Worm (Caenorhabditis elegans): ENCODE data around the gene fbxa-215.

fbxa-215 gene

ce11 chrIV:13703828-13704425 lies 37.2 kb upstream of the fbxa-215 start, which contains the start of gene tlp-1 (continued):
- TF ChIP-seq tra-1 (GFP tag; IDR thresholded peaks at IDR 0.05) (0 out of 2 replicates have a peak, but pooled peaks have one; percentile 49), dmd-9 (GFP tag; IDR thresholded peaks at IDR 0.05) (no peak), mes-2 (tag; optimal IDR thresholded peaks at IDR 0.05; ENCODE audit: poor library complexity, severe bottlenecking) (no peak), ceh-44 (GFP tag; IDR thresholded peaks at IDR 0.05) (no peak), F26F4.8 (GFP tag; conservative IDR thresholded peaks at IDR 0.05) (no peak), sdz-12 (GFP tag; optimal IDR thresholded peaks at IDR 0.05) (no peak), unc-39 (tag; optimal IDR thresholded peaks at IDR 0.05) (no peak), fkh-10 (GFP tag; optimal IDR thresholded peaks at IDR 0.05) (no peak)

- TF ChIP-seq R02D3.7 (tag; optimal IDR thresholded peaks at IDR 0.05) (no peak), snpc-1.2 (GFP tag; IDR thresholded peaks at IDR 0.05) (no peak), ceh-20 (GFP tag; IDR thresholded peaks at IDR 0.05) (peak; percentile 11; the same call in 1 of the 2 replicates), aha-1 (tag) (peak; percentile 51), hlh-11 (tag; optimal IDR thresholded peaks at IDR 0.05) (peak; percentile 7), unc-62 (GFP tag; optimal IDR thresholded peaks at IDR 0.05 in 1 of 2) (peak in 1 of 2 experiments; percentile 96), unc-62 (tag; optimal IDR thresholded peaks at IDR 0.05) (no peak), F44E2.7 (GFP tag; IDR thresholded peaks at IDR 0.05) (no peak), ama-1 (optimal IDR thresholded peaks at IDR 0.05) (peak; percentile 11)
Observed at ce11 chrIV:13702681-13703080, 36.0 kb upstream of the fbxa-215 start.

ce11 chrIV:13701472-13701871 lies 34.8 kb upstream of the fbxa-215 start:
- TF ChIP-seq ztf-7 (tag; optimal IDR thresholded peaks at IDR 0.05) = peak; percentile 54
- TF ChIP-seq set-16 (GFP tag; IDR thresholded peaks at IDR 0.05) = no peak
- no peak for TF ChIP-seq nhr-42 (GFP tag; IDR thresholded peaks at IDR 0.05)
- no peak for TF ChIP-seq ceh-32 (tag; optimal IDR thresholded peaks at IDR 0.05; ENCODE audit: poor library complexity)
- TF ChIP-seq spr-3 (GFP tag; optimal IDR thresholded peaks at IDR 0.05) = no peak
- peak; percentile 86 for TF ChIP-seq lim-7 (GFP tag; IDR thresholded peaks at IDR 0.05)
- no peak for TF ChIP-seq cey-2 (tag; optimal IDR thresholded peaks at IDR 0.05; ENCODE audit: borderline replicate concordance, insufficient read depth)
- no peak for TF ChIP-seq rbr-2 (tag; optimal IDR thresholded peaks at IDR 0.05)
- no peak for TF ChIP-seq dpl-1 (GFP tag; optimal IDR thresholded peaks at IDR 0.05)
- no peak for TF ChIP-seq mxl-2 (GFP tag; conservative IDR thresholded peaks at IDR 0.05)
- TF ChIP-seq dmd-9 (GFP tag; IDR thresholded peaks at IDR 0.05) = no peak
- no peak for TF ChIP-seq gei-8 (GFP tag; optimal IDR thresholded peaks at IDR 0.05)
- TF ChIP-seq F26F4.8 (GFP tag; conservative IDR thresholded peaks at IDR 0.05) = no peak
- no peak for TF ChIP-seq attf-4 (tag; optimal IDR thresholded peaks at IDR 0.05)
- no peak for TF ChIP-seq skn-1 (tag; optimal IDR thresholded peaks at IDR 0.05)
- no peak for TF ChIP-seq fkh-10 (GFP tag; optimal IDR thresholded peaks at IDR 0.05)
- no peak for TF ChIP-seq fos-1 (tag; optimal IDR thresholded peaks at IDR 0.05)
- peak; percentile 2 for TF ChIP-seq mxl-3 (GFP tag; optimal IDR thresholded peaks at IDR 0.05)
- TF ChIP-seq nhr-41 (GFP tag; IDR thresholded peaks at IDR 0.05) = no peak
- peak; percentile 34 for TF ChIP-seq mes-2 (tag; optimal IDR thresholded peaks at IDR 0.05; ENCODE audit: poor library complexity, severe bottlenecking)
- TF ChIP-seq ceh-20 (GFP tag; IDR thresholded peaks at IDR 0.05) = no peak
- TF ChIP-seq snpc-1.2 (GFP tag; IDR thresholded peaks at IDR 0.05) = peak; percentile 96
- TF ChIP-seq zip-2 (tag; optimal IDR thresholded peaks at IDR 0.05) = no peak
- TF ChIP-seq daf-19 (GFP tag; conservative IDR thresholded peaks at IDR 0.05) = no peak
- no peak for TF ChIP-seq ctbp-1 (GFP tag; IDR thresholded peaks at IDR 0.05)
- no peak for TF ChIP-seq D1046.2 (GFP tag; IDR thresholded peaks at IDR 0.05)
- TF ChIP-seq dmd-6 (GFP tag; IDR thresholded peaks at IDR 0.05) = no peak
- TF ChIP-seq daf-16 (GFP tag; optimal IDR thresholded peaks at IDR 0.05) = peak in 1 of 2 experiments; percentile 58
- TF ChIP-seq daf-16 (tag; optimal IDR thresholded peaks at IDR 0.05) = peak; percentile 23
- no peak for TF ChIP-seq mdt-29 (GFP tag; IDR thresholded peaks at IDR 0.05)
- TF ChIP-seq ceh-82 (tag; optimal IDR thresholded peaks at IDR 0.05) = no peak
- TF ChIP-seq aha-1 (tag) = peak; percentile 77
- TF ChIP-seq lin-29 (GFP tag; IDR thresholded peaks at IDR 0.05) = no peak
- TF ChIP-seq pha-4 (GFP tag; IDR thresholded peaks at IDR 0.05) = peak; percentile 58; the same call in 1 of the 2 replicates
- TF ChIP-seq pha-4 (tag; optimal IDR thresholded peaks at IDR 0.05) = no peak
- TF ChIP-seq F37D6.2 (tag; optimal IDR thresholded peaks at IDR 0.05) = no peak
- TF ChIP-seq ces-1 (GFP tag; optimal IDR thresholded peaks at IDR 0.05) = no peak
- no peak for TF ChIP-seq nhr-77 (tag; optimal IDR thresholded peaks at IDR 0.05)
- TF ChIP-seq R02D3.7 (tag; optimal IDR thresholded peaks at IDR 0.05) = no peak
